Fruit fly (Drosophila melanogaster): ENCODE results near the gene CG5895.

dm6 chr3L:15998217-15998616, 37.1 kb upstream of the CG5895 start:
- no peak for TF ChIP-seq CG8159 (tag; optimal IDR thresholded peaks at IDR 0.05)
- no peak for TF ChIP-seq CG10348 (GFP tag; IDR thresholded peaks at IDR 0.05)
- TF ChIP-seq Pif1B (GFP tag; optimal IDR thresholded peaks at IDR 0.05) = no peak
- TF ChIP-seq CG4496 (GFP tag; IDR thresholded peaks at IDR 0.05) = no peak

Data from whole organism, pupa.